Worm (Caenorhabditis elegans) whole organism, L1 larva: ENCODE measurements around the gene str-129.

Source experiments
- C34B4.2 ChIP-seq: sonication (generic microtip); optimal IDR thresholded peaks from 2 replicates; lab custom pipeline; 2017; ENCODE audit warnings: mild to moderate bottlenecking, missing genetic modification characterization, missing compliant biosample characterization
- ama-1 ChIP-seq: fragments of 150-350 bp; optimal IDR thresholded peaks from 2 replicates; lab custom pipeline; 2014
- ces-1 ChIP-seq: fragments of 150-350 bp; optimal IDR thresholded peaks from 2 replicates; lab custom pipeline; 2014; ENCODE audit warnings: missing biosample characterization, missing genetic modification reagents, missing genetic modification characterization
- dpl-1 ChIP-seq, 3 experiments: fragments of 150-350 bp in 2 of 3; sonication (generic microtip) in 1 of 3; optimal IDR thresholded peaks; 2 replicates each; lab custom pipeline; 2014 to 2017; ENCODE audit warnings: missing biosample characterization in 3 of 3, missing genetic modification characterization in 3 of 3, missing genetic modification reagents in 3 of 3
- efl-1 ChIP-seq, 4 experiments: fragments of 150-350 bp; optimal IDR thresholded peaks in 3 of 4; peaks in 1 of 4; 1 replicate in 1 of 4; 2 replicates in 3 of 4; lab custom pipeline; 2014; ENCODE audit warnings: missing biosample characterization in 2 of 4, missing genetic modification characterization in 2 of 4, missing genetic modification reagents in 2 of 4
- elt-2 ChIP-seq: sonication (generic microtip); optimal IDR thresholded peaks from 2 replicates; lab custom pipeline; 2016; ENCODE audit warnings: missing genetic modification characterization, mild to moderate bottlenecking, inconsistent platforms, missing compliant biosample characterization, missing genetic modification reagents
- ets-5 ChIP-seq: fragments of 200-800 bp; sonication (Bioruptor generic); IDR thresholded peaks from 2 replicates; pipeline ENCODE4 v1.3.6; 2022; ENCODE audit warnings: missing genetic modification characterization, missing compliant biosample characterization
- fkh-10 ChIP-seq: sonication (generic microtip); optimal IDR thresholded peaks from 2 replicates; lab custom pipeline; 2017; ENCODE audit warnings: missing biosample characterization, missing genetic modification reagents, missing genetic modification characterization
- fkh-8 ChIP-seq: sonication (generic microtip); optimal IDR thresholded peaks from 2 replicates; lab custom pipeline; 2016; ENCODE audit warnings: mild to moderate bottlenecking, missing genetic modification characterization, missing compliant biosample characterization
- hlh-17 ChIP-seq: fragments of 200-800 bp; sonication (Bioruptor generic); optimal IDR thresholded peaks from 2 replicates; lab custom pipeline; 2018; ENCODE audit warnings: missing genetic modification characterization, mild to moderate bottlenecking, missing compliant biosample characterization, moderate library complexity, borderline replicate concordance
- jun-1 ChIP-seq: fragments of 150-350 bp; optimal IDR thresholded peaks from 2 replicates; lab custom pipeline; 2014; ENCODE audit warnings: missing biosample characterization, missing genetic modification reagents, missing genetic modification characterization
- lin-13 ChIP-seq: fragments of 150-350 bp; optimal IDR thresholded peaks from 2 replicates; lab custom pipeline; 2014; ENCODE audit warnings: missing biosample characterization, missing genetic modification reagents, missing genetic modification characterization
- lin-35 ChIP-seq, 2 experiments: fragments of 150-350 bp; optimal IDR thresholded peaks; 2 replicates each; lab custom pipeline; 2014; ENCODE audit warnings: missing biosample characterization in 2 of 2, missing genetic modification characterization in 2 of 2, missing genetic modification reagents in 2 of 2
- lsy-2 ChIP-seq, 2 experiments: fragments of 150-350 bp; optimal IDR thresholded peaks; 2 replicates each; lab custom pipeline; 2014; ENCODE audit warnings: missing biosample characterization in 2 of 2, missing genetic modification characterization in 2 of 2
- mdl-1 ChIP-seq, 2 experiments: fragments of 150-350 bp; optimal IDR thresholded peaks; 2 replicates each; lab custom pipeline; 2014 to 2017; ENCODE audit warnings: missing biosample characterization in 2 of 2, missing genetic modification characterization in 2 of 2, inconsistent platforms in 1 of 2
- nhr-19 ChIP-seq: fragments of 200-800 bp; sonication (Bioruptor generic); conservative IDR thresholded peaks from 2 replicates; pipeline ENCODE4 v1.3.6; 2022; ENCODE audit warnings: missing genetic modification characterization, missing compliant biosample characterization
- nhr-20 ChIP-seq: sonication (generic microtip); optimal IDR thresholded peaks from 2 replicates; lab custom pipeline; 2016; ENCODE audit warnings: mild to moderate bottlenecking, missing genetic modification characterization, missing compliant biosample characterization
- nhr-237 ChIP-seq: fragments of 150-350 bp; optimal IDR thresholded peaks from 2 replicates; lab custom pipeline; 2014; ENCODE audit warnings: missing biosample characterization, missing genetic modification characterization
- nhr-71 ChIP-seq: sonication (generic microtip); optimal IDR thresholded peaks from 2 replicates; lab custom pipeline; 2016; ENCODE audit warnings: mild to moderate bottlenecking, missing genetic modification characterization, moderate library complexity, missing compliant biosample characterization
- nhr-84 ChIP-seq: sonication (generic microtip); optimal IDR thresholded peaks from 2 replicates; lab custom pipeline; 2017; ENCODE audit warnings: missing biosample characterization, missing genetic modification characterization
- nhr-85 ChIP-seq: sonication (generic microtip); peaks from one replicate; lab custom pipeline; 2016; ENCODE audit warnings: missing genetic modification characterization, inconsistent platforms, missing compliant biosample characterization
- rnt-1 ChIP-seq: sonication (generic microtip); optimal IDR thresholded peaks from 2 replicates; lab custom pipeline; 2016; ENCODE audit warnings: mild to moderate bottlenecking, missing genetic modification characterization, moderate library complexity, missing compliant biosample characterization
- sox-4 ChIP-seq: sonication (generic microtip); optimal IDR thresholded peaks from 2 replicates; lab custom pipeline; 2016; ENCODE audit warnings: missing genetic modification characterization, missing compliant biosample characterization
- sup-37 ChIP-seq: fragments of 200-800 bp; sonication (Bioruptor generic); optimal IDR thresholded peaks from 2 replicates; lab custom pipeline; 2018; ENCODE audit warnings: mild to moderate bottlenecking, missing genetic modification characterization, missing compliant biosample characterization
- tbx-2 ChIP-seq: sonication (generic microtip); optimal IDR thresholded peaks from 2 replicates; lab custom pipeline; 2016; ENCODE audit warnings: missing genetic modification characterization, missing compliant biosample characterization
- tlp-1 ChIP-seq: fragments of 150-350 bp; optimal IDR thresholded peaks from 2 replicates; lab custom pipeline; 2014; ENCODE audit warnings: missing biosample characterization, missing genetic modification characterization
- unc-130 ChIP-seq: fragments of 150-350 bp; optimal IDR thresholded peaks from 2 replicates; lab custom pipeline; 2017; ENCODE audit warnings: missing biosample characterization, missing genetic modification characterization, inconsistent platforms
- unc-30 ChIP-seq: sonication (generic microtip); optimal IDR thresholded peaks from 2 replicates; lab custom pipeline; 2017; ENCODE audit warnings: missing biosample characterization, missing genetic modification characterization
- unc-62 ChIP-seq: fragments of 150-350 bp; optimal IDR thresholded peaks from 2 replicates; lab custom pipeline; 2014; ENCODE audit warnings: missing biosample characterization, missing genetic modification reagents, missing genetic modification characterization
- unc-86 ChIP-seq: sonication (generic microtip); optimal IDR thresholded peaks from 2 replicates; lab custom pipeline; 2016; ENCODE audit warnings: missing genetic modification characterization, missing compliant biosample characterization
- unc-98 ChIP-seq: fragments of 200-800 bp; sonication (Bioruptor generic); IDR thresholded peaks from 2 replicates; pipeline ENCODE4 v1.3.6; 2022; ENCODE audit warnings: missing genetic modification characterization, missing compliant biosample characterization
- vab-15 ChIP-seq: sonication (generic microtip); optimal IDR thresholded peaks from 2 replicates; lab custom pipeline; 2017; ENCODE audit warnings: missing genotype, mild to moderate bottlenecking, missing genetic modification characterization, missing compliant biosample characterization
- xbp-1 ChIP-seq: sonication (generic microtip); optimal IDR thresholded peaks from 2 replicates; lab custom pipeline; 2016; ENCODE audit warnings: missing genetic modification characterization, missing compliant biosample characterization
- zag-1 ChIP-seq: fragments of 150-350 bp; optimal IDR thresholded peaks from 2 replicates; lab custom pipeline; 2014; ENCODE audit warnings: missing biosample characterization, missing genetic modification characterization
- zip-4 ChIP-seq: fragments of 200-800 bp; sonication (Bioruptor generic); optimal IDR thresholded peaks from 2 replicates; lab custom pipeline; 2018; ENCODE audit warnings: mild to moderate bottlenecking, missing genetic modification characterization, moderate library complexity, missing compliant biosample characterization

str-129 gene

DNA sequence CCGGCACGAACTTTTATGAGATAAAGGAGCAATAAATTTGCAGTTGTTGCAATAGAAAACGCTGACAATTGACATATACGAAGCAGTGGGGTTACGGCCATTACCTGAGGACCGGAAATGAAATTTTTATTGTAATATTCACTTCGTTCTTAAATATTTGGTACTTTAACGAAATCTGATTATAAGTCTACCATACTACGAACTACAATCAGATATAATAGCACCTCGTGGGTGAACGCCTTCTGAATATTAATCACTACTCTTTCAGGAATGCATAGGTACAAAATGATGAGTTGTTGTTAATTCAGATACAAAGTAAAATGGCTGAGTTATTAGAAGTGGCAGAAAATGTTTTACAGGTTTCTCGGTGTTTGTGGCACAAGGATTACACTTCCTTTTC, at the start of gene str-129:
str-129 (minus strand) TSS at position 101 of the 400 bp plus-strand sequence.
- TF ChIP-seq unc-62 (GFP tag; lab: Kevin White, UChicago) = no peak
- TF ChIP-seq fkh-10 (GFP tag; lab: Kevin White, UChicago) = no peak
- TF ChIP-seq nhr-19 = no peak

DNA sequence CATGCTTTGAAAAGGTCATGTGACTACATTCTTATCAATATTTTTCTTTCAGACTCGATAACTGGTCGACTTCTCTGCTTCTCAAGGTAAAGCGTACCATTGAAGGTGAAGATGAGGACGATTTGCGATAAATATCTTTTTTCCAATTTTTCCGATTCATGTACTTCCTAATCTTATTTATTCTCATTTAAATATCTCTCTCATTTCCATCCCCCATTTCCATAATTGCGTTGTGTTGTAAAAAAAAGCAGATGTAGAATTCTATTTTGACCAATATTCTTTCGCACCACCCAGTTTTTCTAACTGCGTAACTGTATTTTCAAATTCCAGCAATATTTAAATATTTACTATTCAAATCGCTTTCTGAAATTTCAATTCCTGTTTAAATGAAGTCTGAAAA, 40.6 kb upstream of the str-129 start, which contains the start of gene D1014.4:
D1014.4 (plus strand) TSS at position 301 of the 400 bp plus-strand sequence.
- TF ChIP-seq nhr-84 (tag; lab: Kevin White, UChicago) (no peak), elt-2 (tag; lab: Kevin White, UChicago) (peak; percentile 21), lin-35 (GFP tag; optimal IDR thresholded peaks at IDR 0.05; lab: Kevin White, UChicago) (peak in 1 of 2 experiments; percentile 15), nhr-85 (peak; percentile 15)

DNA sequence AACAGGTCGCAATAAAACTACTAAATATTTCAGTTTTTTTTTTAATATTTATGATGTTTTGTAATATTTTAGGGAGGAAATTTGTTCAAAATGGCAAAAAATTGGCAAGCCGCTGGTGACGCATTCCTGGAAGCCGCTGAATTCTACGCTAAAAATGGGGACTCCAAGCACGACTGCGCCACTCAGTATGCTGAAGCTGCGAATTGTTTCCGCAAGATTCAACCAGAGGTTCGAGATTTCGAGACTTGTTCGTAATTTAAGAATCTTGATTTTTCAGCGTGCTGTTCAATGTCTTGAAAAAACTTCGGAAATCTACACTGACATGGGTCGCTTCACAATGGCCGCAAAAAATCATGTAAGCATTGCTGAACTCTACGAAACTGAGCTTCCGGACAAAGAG, 39.3 kb upstream of the str-129 start:
- TF ChIP-seq vab-15 (tag; lab: Kevin White, UChicago) (no peak), zag-1 (tag; lab: Kevin White, UChicago) (no peak), sup-37 (GFP tag; lab: Kevin White, UChicago) (no peak), ama-1 (lab: Kevin White, UChicago) (no peak), sox-4 (tag; lab: Kevin White, UChicago) (no peak), zip-4 (no peak), unc-86 (tag; lab: Kevin White, UChicago) (no peak), unc-62 (GFP tag; lab: Kevin White, UChicago) (no peak), nhr-237 (no peak), jun-1 (tag; lab: Kevin White, UChicago) (no peak), ces-1 (no peak), unc-98 (GFP tag; lab: Robert Waterston, UW) (no peak), nhr-20 (tag; lab: Kevin White, UChicago) (no peak), tbx-2 (tag; lab: Kevin White, UChicago) (no peak), rnt-1 (tag; lab: Kevin White, UChicago) (no peak), mdl-1 (tag; optimal IDR thresholded peaks at IDR 0.05; lab: Kevin White, UChicago) (no peak), xbp-1 (no peak), elt-2 (tag; lab: Kevin White, UChicago) (no peak)

DNA sequence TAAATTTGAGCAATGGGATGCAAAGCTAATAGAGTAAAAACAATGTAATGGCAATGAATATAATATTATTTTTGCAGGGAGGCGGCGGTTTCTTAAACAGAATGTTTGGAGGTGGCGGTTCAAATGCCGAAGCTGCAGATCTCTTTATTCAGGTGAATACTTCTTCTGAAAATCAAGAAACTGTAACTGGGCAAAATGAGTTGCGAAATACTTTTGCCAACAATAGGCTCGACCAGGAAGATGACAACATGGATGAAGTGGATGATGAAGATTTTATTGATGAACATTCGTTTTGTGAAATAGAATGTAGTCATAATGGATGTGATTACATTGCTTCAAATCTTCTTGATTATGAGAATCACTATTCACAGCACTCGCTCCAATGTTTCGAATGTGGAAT, 38.5 kb upstream of the str-129 start:
- TF ChIP-seq lsy-2 (tag; optimal IDR thresholded peaks at IDR 0.05; lab: Kevin White, UChicago) = no peak
- no peak for TF ChIP-seq fkh-8 (tag; lab: Kevin White, UChicago)
- TF ChIP-seq ets-5 (GFP tag; lab: Robert Waterston, UW) = no peak
- TF ChIP-seq unc-86 (tag; lab: Kevin White, UChicago) = no peak
- no peak for TF ChIP-seq nhr-84 (tag; lab: Kevin White, UChicago)
- TF ChIP-seq ama-1 (lab: Kevin White, UChicago) = no peak
- TF ChIP-seq lin-13 (GFP tag; lab: Kevin White, UChicago) = no peak
- TF ChIP-seq dpl-1 (GFP tag; optimal IDR thresholded peaks at IDR 0.05; lab: Kevin White, UChicago) = no peak
- no peak for TF ChIP-seq tlp-1
- TF ChIP-seq C34B4.2 (tag; lab: Kevin White, UChicago) = no peak
- TF ChIP-seq nhr-71 (tag; lab: Kevin White, UChicago) = no peak
- no peak for TF ChIP-seq efl-1 (optimal IDR thresholded peaks at IDR 0.05; lab: Kevin White, UChicago)
- no peak for TF ChIP-seq efl-1 (GFP tag; optimal IDR thresholded peaks at IDR 0.05 in 1 of 2; lab: Kevin White, UChicago)
- TF ChIP-seq hlh-17 (GFP tag; lab: Kevin White, UChicago) = no peak
- TF ChIP-seq unc-98 (GFP tag; lab: Robert Waterston, UW) = no peak
- no peak for TF ChIP-seq unc-130 (tag; lab: Kevin White, UChicago)
- TF ChIP-seq unc-30 (tag; lab: Kevin White, UChicago) = no peak
- TF ChIP-seq, all 84 proteins: peak for 0
